Fruit fly (Drosophila melanogaster): Measurements from ENCODE around the gene CG10337.

DNA sequence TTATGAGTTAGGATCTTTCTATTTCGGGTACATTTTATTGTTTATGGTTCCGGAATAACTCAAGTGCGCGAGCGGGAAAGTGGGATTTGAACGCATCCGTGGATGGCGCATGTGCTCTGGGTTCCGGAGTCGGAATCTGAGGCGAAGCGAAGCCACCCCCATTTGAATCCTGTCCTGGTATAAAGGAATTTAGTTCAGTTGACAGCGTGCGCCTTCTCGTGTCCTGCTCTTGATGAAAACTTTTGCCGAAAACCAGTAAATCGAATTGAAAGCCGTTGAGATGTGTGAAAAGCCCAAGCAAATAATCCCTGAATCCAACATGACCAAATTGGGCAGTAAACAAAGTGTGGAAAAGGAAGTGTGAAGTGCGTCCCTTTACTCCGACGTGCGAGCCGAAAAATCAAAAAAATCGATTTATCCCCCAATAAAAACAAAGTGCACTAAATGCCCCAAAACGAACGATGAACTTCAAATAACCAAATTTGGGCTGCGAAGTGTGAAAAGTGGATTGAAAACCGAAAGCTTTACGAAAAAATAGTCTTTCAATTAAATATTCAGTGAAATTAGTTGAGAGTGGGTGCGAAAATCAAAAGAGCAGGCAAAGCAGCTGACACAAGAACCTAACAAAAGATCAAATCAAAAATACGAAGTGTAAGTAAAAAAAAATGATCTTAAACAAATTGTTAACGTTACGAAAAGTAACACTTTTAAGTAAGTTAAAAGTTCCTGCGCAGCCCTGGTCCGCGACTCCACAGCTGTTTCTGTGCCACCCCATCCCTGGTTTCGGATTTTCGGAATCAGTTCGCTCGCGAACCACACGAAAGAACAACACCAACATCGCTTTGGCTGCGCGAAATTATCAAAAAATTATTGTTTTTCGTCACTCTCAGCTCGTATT lies 39.9 kb upstream of the CG10337 start, which contains the start of gene Lar:
- TF ChIP-seq EcR (GFP tag; optimal IDR thresholded peaks at IDR 0.05), result no peak
- no peak for TF ChIP-seq CG34367 (tag; optimal IDR thresholded peaks at IDR 0.05)
- TF ChIP-seq CG9948 (tag; optimal IDR thresholded peaks at IDR 0.05), result peak; percentile 32
- TF ChIP-seq CG17806 (tag; optimal IDR thresholded peaks at IDR 0.05), result no peak
- TF ChIP-seq CG8301 (tag; optimal IDR thresholded peaks at IDR 0.05), result peak; percentile 26
- TF ChIP-seq CG13204 (GFP tag; optimal IDR thresholded peaks at IDR 0.05), result no peak
- TF ChIP-seq CG8159 (tag; optimal IDR thresholded peaks at IDR 0.05), result peak; percentile 43
- no peak for TF ChIP-seq CG14655 (GFP tag; optimal IDR thresholded peaks at IDR 0.05)
- TF ChIP-seq Ets98B (GFP tag; IDR thresholded peaks at IDR 0.05), result peak; percentile 77; the same call in 1 of the 2 replicates
- TF ChIP-seq CG4496 (GFP tag; IDR thresholded peaks at IDR 0.05), result peak; percentile 65
- TF ChIP-seq Snoo (tag; optimal IDR thresholded peaks at IDR 0.05), result peak; percentile 23
- TF ChIP-seq CG10348 (GFP tag; IDR thresholded peaks at IDR 0.05), result no peak

Measured in whole organism, pupa.